Worm (Caenorhabditis elegans): ENCODE measurements around the gene oef-1.

The oef-1 gene

DNA sequence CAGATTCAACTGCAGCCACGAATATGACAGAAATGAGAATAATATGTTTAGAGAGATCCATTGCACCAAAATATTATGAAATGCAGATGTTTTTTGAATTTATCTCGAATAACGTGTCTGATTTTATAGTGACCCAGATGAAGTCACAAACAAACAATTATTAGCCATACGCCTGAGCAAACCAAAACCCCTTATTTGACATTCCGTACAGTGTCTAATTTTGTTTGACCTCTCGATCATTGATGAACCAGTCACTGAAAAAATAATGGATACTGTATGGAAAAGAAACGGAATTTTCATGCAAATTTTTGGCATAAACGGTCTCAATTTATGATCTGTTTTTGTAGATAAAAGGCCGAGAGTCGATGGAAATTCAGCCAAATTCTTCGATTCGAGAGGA lies 32.0 kb upstream of the oef-1 start, which contains the start of the genes R05G6.9 and R05G6.3:
TSS of gene R05G6.9 (minus strand) at position 101 of the 400 bp plus-strand sequence.
TSS of gene R05G6.3 (plus strand) at position 386 of the 400 bp plus-strand sequence.
- TF ChIP-seq pha-4 (tag; optimal IDR thresholded peaks at IDR 0.05): no peak
- TF ChIP-seq elt-1 (tag; optimal IDR thresholded peaks at IDR 0.05; ENCODE audit: borderline replicate concordance, insufficient read depth): no peak
- no peak for TF ChIP-seq mls-2 (tag; optimal IDR thresholded peaks at IDR 0.05)
- no peak for TF ChIP-seq nhr-12 (tag; optimal IDR thresholded peaks at IDR 0.05)

DNA sequence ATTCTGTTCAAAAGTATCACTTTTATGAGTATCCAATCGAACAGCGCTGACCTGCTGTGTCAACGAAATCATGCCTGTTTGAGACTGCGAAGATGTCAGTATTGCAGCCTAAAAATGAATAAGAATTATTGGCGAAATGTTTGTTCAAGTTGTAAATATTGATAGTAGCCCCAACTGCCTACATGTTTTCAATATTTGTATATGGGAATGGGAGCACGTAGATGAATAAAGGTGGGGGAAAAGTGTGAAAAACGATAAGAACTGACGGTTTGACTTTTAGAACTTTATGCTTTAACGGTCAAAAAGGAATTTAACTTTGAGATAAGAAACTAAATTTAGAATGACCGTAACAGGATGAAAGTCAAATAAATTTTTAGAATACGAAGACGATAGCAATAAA lies 28.0 kb upstream of the oef-1 start:
- no peak for TF ChIP-seq sptf-1 (tag; optimal IDR thresholded peaks at IDR 0.05)
- no peak for TF ChIP-seq lin-13 (tag; optimal IDR thresholded peaks at IDR 0.05)
- no peak for TF ChIP-seq drap-1 (GFP tag; optimal IDR thresholded peaks at IDR 0.05)
- TF ChIP-seq ces-1 (GFP tag; optimal IDR thresholded peaks at IDR 0.05): no peak
- TF ChIP-seq mab-5 (tag; optimal IDR thresholded peaks at IDR 0.05): no peak
- TF ChIP-seq snpc-4 (tag; optimal IDR thresholded peaks at IDR 0.05): no peak
- TF ChIP-seq bed-3 (GFP tag; optimal IDR thresholded peaks at IDR 0.05): no peak
- TF ChIP-seq pha-4 (tag; optimal IDR thresholded peaks at IDR 0.05): no peak
- TF ChIP-seq ceh-39 (tag; optimal IDR thresholded peaks at IDR 0.05): no peak

DNA sequence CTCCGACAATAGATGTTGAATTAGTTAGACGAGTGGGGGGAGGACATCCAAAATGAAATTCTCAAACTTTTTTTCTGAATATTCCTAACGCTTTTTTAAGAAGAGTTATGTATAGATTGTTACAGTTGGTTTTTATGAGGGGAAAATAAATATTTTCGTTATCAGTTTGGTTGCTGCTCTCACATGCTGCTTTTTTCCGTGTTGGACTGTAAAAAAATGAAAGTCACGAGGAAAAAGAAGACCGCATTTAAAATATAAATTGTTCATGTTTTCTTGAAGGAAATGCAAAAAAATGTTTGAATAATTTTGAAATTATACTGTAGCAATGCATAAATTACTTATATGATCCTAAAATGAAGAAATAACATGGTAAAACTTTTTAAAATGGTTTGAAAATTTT lies 27.4 kb upstream of the oef-1 start:
- TF ChIP-seq blmp-1 (tag; optimal IDR thresholded peaks at IDR 0.05) (no peak), nhr-237 (tag; optimal IDR thresholded peaks at IDR 0.05) (no peak)

DNA sequence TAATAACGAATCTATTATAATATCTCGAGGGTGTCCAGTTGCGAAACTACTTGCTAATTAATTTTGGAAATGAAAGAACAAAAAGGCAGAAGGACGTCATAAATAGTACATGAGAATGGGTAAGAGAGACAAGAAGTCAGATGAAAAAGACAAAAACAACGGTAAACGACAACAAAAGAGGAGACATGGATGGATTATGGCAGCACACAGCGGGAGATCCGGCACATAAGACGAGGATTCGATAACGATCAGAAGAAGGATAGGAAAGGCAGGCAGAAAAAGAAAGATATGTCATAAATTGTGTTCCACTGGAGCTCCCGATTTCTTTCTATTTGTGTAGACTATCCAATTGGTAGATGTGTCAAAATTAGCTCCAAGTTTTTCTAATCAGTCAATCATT lies 26.6 kb upstream of the oef-1 start:
- TF ChIP-seq hlh-1 (tag; optimal IDR thresholded peaks at IDR 0.05): no peak
- TF ChIP-seq mab-5 (tag; optimal IDR thresholded peaks at IDR 0.05): no peak
- no peak for TF ChIP-seq lsy-2 (tag; optimal IDR thresholded peaks at IDR 0.05)
- peak; percentile 50 for TF ChIP-seq elt-1 (tag; optimal IDR thresholded peaks at IDR 0.05; ENCODE audit: borderline replicate concordance, insufficient read depth)
- no peak for TF ChIP-seq ztf-11 (tag; optimal IDR thresholded peaks at IDR 0.05)
- TF ChIP-seq ces-1 (GFP tag; optimal IDR thresholded peaks at IDR 0.05): no peak
- TF ChIP-seq cnd-1 (tag; optimal IDR thresholded peaks at IDR 0.05): no peak
- TF ChIP-seq blmp-1 (tag; optimal IDR thresholded peaks at IDR 0.05): no peak
- no peak for TF ChIP-seq nhr-28 (tag; optimal IDR thresholded peaks at IDR 0.05)
- no peak for TF ChIP-seq tbx-8 (GFP tag; optimal IDR thresholded peaks at IDR 0.05)
- TF ChIP-seq pha-4 (tag; optimal IDR thresholded peaks at IDR 0.05): no peak
- TF ChIP-seq zip-8 (tag; optimal IDR thresholded peaks at IDR 0.05): no peak
- TF ChIP-seq ham-2 (GFP tag; optimal IDR thresholded peaks at IDR 0.05): no peak
- peak; percentile 43 for TF ChIP-seq mls-2 (tag; optimal IDR thresholded peaks at IDR 0.05)
- TF ChIP-seq unc-62 (GFP tag; optimal IDR thresholded peaks at IDR 0.05): no peak
- TF ChIP-seq drap-1 (GFP tag; optimal IDR thresholded peaks at IDR 0.05): no peak
- TF ChIP-seq unc-120 (tag; optimal IDR thresholded peaks at IDR 0.05; ENCODE audit: poor library complexity, severe bottlenecking): no peak

DNA sequence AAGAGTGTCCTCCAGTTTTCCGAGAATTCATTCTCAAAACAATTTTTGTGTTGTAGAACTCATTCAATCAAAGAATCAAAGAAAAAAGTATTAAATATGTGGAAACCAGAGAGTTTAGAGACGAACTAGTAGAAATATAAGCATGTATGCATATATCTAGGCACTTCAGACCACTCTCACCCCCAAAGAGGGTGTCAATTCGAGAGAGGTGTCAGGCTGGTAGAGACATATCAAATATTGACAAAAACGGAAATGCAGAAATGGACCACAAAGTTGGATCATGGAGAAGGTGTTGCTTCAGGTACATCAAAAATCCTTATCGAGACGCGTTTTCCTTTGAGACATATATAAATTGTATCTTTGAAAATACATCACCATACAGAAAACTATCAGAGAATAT lies 24.5 kb upstream of the oef-1 start:
- TF ChIP-seq zip-8 (tag; optimal IDR thresholded peaks at IDR 0.05) (no peak), snpc-4 (tag; optimal IDR thresholded peaks at IDR 0.05) (no peak), bed-3 (GFP tag; optimal IDR thresholded peaks at IDR 0.05) (no peak), pha-4 (tag; optimal IDR thresholded peaks at IDR 0.05) (peak; percentile 51), elt-1 (tag; optimal IDR thresholded peaks at IDR 0.05; ENCODE audit: borderline replicate concordance, insufficient read depth) (no peak), M03D4.4 (tag; optimal IDR thresholded peaks at IDR 0.05) (no peak), lsy-2 (tag; optimal IDR thresholded peaks at IDR 0.05) (no peak), nhr-2 (tag; optimal IDR thresholded peaks at IDR 0.05) (no peak)

DNA sequence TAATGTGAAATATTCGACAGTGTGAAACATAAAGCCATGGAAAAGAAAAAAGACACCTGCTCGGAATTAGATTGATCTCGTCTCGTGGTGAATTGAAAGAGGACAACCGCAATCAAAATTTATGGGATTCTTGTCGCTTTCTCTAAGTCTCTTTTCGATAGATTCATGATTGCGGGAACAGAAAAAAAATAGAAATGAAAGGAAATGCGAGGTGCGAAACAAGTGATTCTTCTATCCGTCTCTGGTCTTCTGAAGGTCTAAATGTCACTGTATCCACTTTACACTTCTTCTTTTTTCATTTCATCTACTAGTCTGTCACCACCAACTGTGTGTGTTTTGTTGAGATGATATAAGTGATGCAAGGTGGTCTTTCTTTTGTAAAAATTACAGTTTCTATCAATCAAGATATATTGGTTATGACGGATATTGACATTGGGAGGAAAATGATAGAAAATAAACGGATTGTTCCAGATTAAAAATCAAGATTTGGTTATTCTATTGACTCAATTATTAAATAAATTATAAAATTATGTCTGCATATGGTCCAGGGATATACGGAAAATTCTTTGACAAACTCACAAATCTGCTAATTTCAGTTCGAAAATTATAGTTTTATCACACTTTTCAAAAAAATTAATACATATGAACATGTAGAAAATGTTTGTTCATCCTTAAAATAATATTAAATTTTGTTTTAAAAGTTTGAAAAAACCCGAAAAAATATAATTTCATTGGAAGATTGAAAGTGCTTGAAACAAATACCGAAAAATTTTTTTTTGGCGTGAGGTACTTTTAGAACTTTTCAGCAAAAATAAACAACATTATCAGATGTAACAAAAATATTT lies 17.8 kb upstream of the oef-1 start:
- TF ChIP-seq drap-1 (GFP tag; optimal IDR thresholded peaks at IDR 0.05): no peak
- no peak for TF ChIP-seq snpc-4 (tag; optimal IDR thresholded peaks at IDR 0.05)
- TF ChIP-seq zip-8 (tag; optimal IDR thresholded peaks at IDR 0.05): no peak
- no peak for TF ChIP-seq ceh-83 (GFP tag; optimal IDR thresholded peaks at IDR 0.05)
- TF ChIP-seq M03D4.4 (tag; optimal IDR thresholded peaks at IDR 0.05): no peak
- TF ChIP-seq bed-3 (GFP tag; optimal IDR thresholded peaks at IDR 0.05): no peak
- TF ChIP-seq elt-3 (tag; optimal IDR thresholded peaks at IDR 0.05): no peak
- TF ChIP-seq lsy-2 (tag; optimal IDR thresholded peaks at IDR 0.05): no peak
- no peak for TF ChIP-seq unc-120 (tag; optimal IDR thresholded peaks at IDR 0.05; ENCODE audit: poor library complexity, severe bottlenecking)
- TF ChIP-seq nhr-2 (tag; optimal IDR thresholded peaks at IDR 0.05): no peak
- TF ChIP-seq ces-1 (GFP tag; optimal IDR thresholded peaks at IDR 0.05): no peak
- no peak for TF ChIP-seq mep-1 (tag; optimal IDR thresholded peaks at IDR 0.05)
- TF ChIP-seq unc-62 (GFP tag; optimal IDR thresholded peaks at IDR 0.05): no peak
- TF ChIP-seq sem-2 (GFP tag; optimal IDR thresholded peaks at IDR 0.05): no peak
- TF ChIP-seq nhr-28 (tag; optimal IDR thresholded peaks at IDR 0.05): no peak
- TF ChIP-seq tbx-8 (GFP tag; optimal IDR thresholded peaks at IDR 0.05): no peak
- no peak for TF ChIP-seq lin-13 (tag; optimal IDR thresholded peaks at IDR 0.05)

Measured in whole organism, mixed stage, embryonic.